Worm (Caenorhabditis elegans): Measurements from ENCODE around the gene btb-14.

ce11 chrII:12339644-12340043 lies 43.6 kb upstream of the btb-14 start, which contains the start of gene sop-2:
- TF ChIP-seq ceh-20 (GFP tag; IDR thresholded peaks at IDR 0.05) (no peak), vab-7 (GFP tag; IDR thresholded peaks at IDR 0.05) (no peak), lir-3 (tag; optimal IDR thresholded peaks at IDR 0.05) (no peak), ZK337.2 (GFP tag; IDR thresholded peaks at IDR 0.05) (no peak), pqm-1 (tag; optimal IDR thresholded peaks at IDR 0.05) (no peak), ceh-62 (tag; optimal IDR thresholded peaks at IDR 0.05) (no peak), F37D6.2 (tag; optimal IDR thresholded peaks at IDR 0.05) (no peak), zag-1 (tag; optimal IDR thresholded peaks at IDR 0.05) (no peak)

Measured in whole organism, L4 larva.